Worm (Caenorhabditis elegans): ENCODE data around the gene ttc-17.

ce11 chrV:8949873-8950272, 7.0 kb upstream of the ttc-17 start:
- TF ChIP-seq nhr-76 (tag; optimal IDR thresholded peaks at IDR 0.05): no peak
- no peak for TF ChIP-seq egl-27 (tag; optimal IDR thresholded peaks at IDR 0.05)
- no peak for TF ChIP-seq hmg-11 (tag; optimal IDR thresholded peaks at IDR 0.05)
- TF ChIP-seq elt-3 (tag; optimal IDR thresholded peaks at IDR 0.05): no peak
- no peak for TF ChIP-seq fkh-10 (GFP tag; optimal IDR thresholded peaks at IDR 0.05)
- no peak for TF ChIP-seq nhr-77 (tag; optimal IDR thresholded peaks at IDR 0.05)
- TF ChIP-seq elt-2 (tag; optimal IDR thresholded peaks at IDR 0.05): no peak
- TF ChIP-seq nhr-11 (tag; optimal IDR thresholded peaks at IDR 0.05): no peak

All from whole organism, L3 larva.